Fruit fly (Drosophila melanogaster): ENCODE data around the gene Or24a.

Gene Or24a

dm6 chr2L:4124629-4125350, 41.1 kb downstream of the Or24a start (continued):
- TF ChIP-seq CG11085 (GFP tag; IDR thresholded peaks at IDR 0.05) (no peak), CrebB (tag; optimal IDR thresholded peaks at IDR 0.05) (no peak), crc (GFP tag; optimal IDR thresholded peaks at IDR 0.05) (no peak), Hr51 (GFP tag; optimal IDR thresholded peaks at IDR 0.05) (peak in 1 of 2 experiments; percentile 70), seq (GFP tag; IDR thresholded peaks at IDR 0.05) (peak; percentile 49; the same call in 1 of the 2 replicates), br (optimal IDR thresholded peaks at IDR 0.05) (no peak), CG3281 (GFP tag; optimal IDR thresholded peaks at IDR 0.05) (peak; percentile 28), pzg (GFP tag; optimal IDR thresholded peaks at IDR 0.05) (no peak), CG33213 (GFP tag; optimal IDR thresholded peaks at IDR 0.05) (peak; percentile 11), CG3407 (GFP tag; optimal IDR thresholded peaks at IDR 0.05) (peak; percentile 57), CG14710 (tag; optimal IDR thresholded peaks at IDR 0.05) (peak; percentile 82), psq (GFP tag; optimal IDR thresholded peaks at IDR 0.05) (no peak), Hr39 (optimal IDR thresholded peaks at IDR 0.05) (no peak), E2f2 (GFP tag; IDR thresholded peaks at IDR 0.05) (peak; percentile 19; the same call in 1 of the 2 replicates), jumu (GFP tag; optimal IDR thresholded peaks at IDR 0.05) (no peak), dpn (GFP tag; optimal IDR thresholded peaks at IDR 0.05) (peak; percentile 11 to 35), mirr (GFP tag; optimal IDR thresholded peaks at IDR 0.05) (no peak), HLH3B (GFP tag; IDR thresholded peaks at IDR 0.05) (peak; percentile 40; the same call in 1 of the 2 replicates), CG11247 (GFP tag; IDR thresholded peaks at IDR 0.05) (no peak), CG17385 (GFP tag; optimal IDR thresholded peaks at IDR 0.05) (peak; percentile 64), Antp (GFP tag; optimal IDR thresholded peaks at IDR 0.05) (no peak), CG10431 (GFP tag; optimal IDR thresholded peaks at IDR 0.05) (peak; percentile 42), CG15269 (tag; optimal IDR thresholded peaks at IDR 0.05) (peak; percentile 57), CG4617 (GFP tag; optimal IDR thresholded peaks at IDR 0.05; ENCODE audit: borderline replicate concordance) (no peak), hb (GFP tag; IDR thresholded peaks at IDR 0.05; ENCODE audit: partially characterized antibody) (no peak), CG10979 (tag; optimal IDR thresholded peaks at IDR 0.05) (peak; percentile 87), CG8290 (GFP tag; optimal IDR thresholded peaks at IDR 0.05) (no peak), CG8290 (tag; optimal IDR thresholded peaks at IDR 0.05) (no peak), Opbp (GFP tag; IDR thresholded peaks at IDR 0.05; ENCODE audit: partially characterized antibody) (no peak), grau (tag; optimal IDR thresholded peaks at IDR 0.05) (peak; percentile 55), HLH4C (GFP tag; IDR thresholded peaks at IDR 0.05; ENCODE audit: partially characterized antibody) (no peak), CG17361 (GFP tag; IDR thresholded peaks at IDR 0.05) (peak; percentile 88), fu2 (GFP tag; optimal IDR thresholded peaks at IDR 0.05) (no peak), gce (GFP tag; IDR thresholded peaks at IDR 0.05) (peak; percentile 53; the same call in 1 of the 3 replicates), CG15601 (tag; optimal IDR thresholded peaks at IDR 0.05) (peak; percentile 73), en (GFP tag; optimal IDR thresholded peaks at IDR 0.05) (no peak), CG16815 (GFP tag; optimal IDR thresholded peaks at IDR 0.05) (no peak), sens (GFP tag) (peak; percentile 83), H2.0 (GFP tag; IDR thresholded peaks at IDR 0.05) (peak; percentile 22; the same call in 1 of the 2 replicates), CG6765 (GFP tag; optimal IDR thresholded peaks at IDR 0.05) (no peak), Dad (GFP tag; optimal IDR thresholded peaks at IDR 0.05) (peak; percentile 26), zfh1 (GFP tag; IDR thresholded peaks at IDR 0.05) (peak; percentile 66; the same call in 2 of the 3 replicates), slbo (GFP tag; IDR thresholded peaks at IDR 0.05) (peak; percentile 34; the same call in 1 of the 2 replicates), Mes4 (GFP tag; optimal IDR thresholded peaks at IDR 0.05) (no peak), Doc3 (GFP tag; IDR thresholded peaks at IDR 0.05; ENCODE audit: partially characterized antibody) (no peak), bigmax (GFP tag; optimal IDR thresholded peaks at IDR 0.05) (no peak), CG4820 (GFP tag; optimal IDR thresholded peaks at IDR 0.05) (peak; percentile 49), H15 (GFP tag; IDR thresholded peaks at IDR 0.05) (peak; percentile 52; the same call in 2 of the 3 replicates), fd96Cb (tag; optimal IDR thresholded peaks at IDR 0.05) (peak; percentile 77), Dp (GFP tag; optimal IDR thresholded peaks at IDR 0.05) (no peak)
